Fruit fly (Drosophila melanogaster) whole organism, pupa: Measurements from ENCODE around the gene Sec20.

Experiments used
- CG10348 ChIP-seq: fragments of 200-800 bp; sonication (Bioruptor generic); IDR thresholded peaks from 2 replicates; pipeline ENCODE4 v1.3.6; 2022; ENCODE audit warnings: missing biosample characterization, missing genetic modification characterization
- CG13204 ChIP-seq: fragments of 200-800 bp; sonication (Bioruptor generic); optimal IDR thresholded peaks from 2 replicates; lab custom pipeline; 2018; ENCODE audit warnings: missing biosample characterization, mild to moderate bottlenecking, missing genetic modification characterization, moderate library complexity
- CG14655 ChIP-seq: fragments of 200-800 bp; sonication (Bioruptor generic); optimal IDR thresholded peaks from 3 replicates; lab custom pipeline; 2017; ENCODE audit warnings: mild to moderate bottlenecking, missing biosample characterization, missing genetic modification reagents, missing genetic modification characterization
- CG15710 ChIP-seq: fragments of 200-800 bp; sonication (Bioruptor generic); optimal IDR thresholded peaks from 2 replicates; lab custom pipeline; 2018; ENCODE audit warnings: missing biosample characterization, mild to moderate bottlenecking, missing genetic modification characterization, moderate library complexity
- CG17806 ChIP-seq: fragments of 200-800 bp; sonication (Bioruptor generic); optimal IDR thresholded peaks from 2 replicates; lab custom pipeline; 2018; ENCODE audit warnings: missing biosample characterization, mild to moderate bottlenecking, missing genetic modification characterization, moderate library complexity
- CG32121 ChIP-seq: fragments of 200-800 bp; sonication (Bioruptor generic); IDR thresholded peaks from 2 replicates; pipeline ENCODE4 v1.3.6; 2022; ENCODE audit warnings: missing biosample characterization, missing genetic modification characterization
- Snoo ChIP-seq: fragments of 200-800 bp; sonication (Bioruptor generic); optimal IDR thresholded peaks from 3 replicates; lab custom pipeline; 2017; ENCODE audit warnings: missing biosample characterization, mild to moderate bottlenecking, missing genetic modification characterization, inconsistent platforms
- gl ChIP-seq: fragments of 200-800 bp; sonication (Bioruptor generic); optimal IDR thresholded peaks from 2 replicates; lab custom pipeline; 2018; ENCODE audit warnings: missing biosample characterization, mild to moderate bottlenecking, missing genetic modification characterization

- TF ChIP-seq CG13204 (GFP tag; lab: Kevin White, UChicago) (no peak), CG17806 (no peak), Snoo (no peak), gl (no peak), CG15710 (tag; lab: Kevin White, UChicago) (no peak), CG32121 (GFP tag; lab: Robert Waterston, UW) (no peak), CG10348 (no peak), CG14655 (GFP tag; lab: Kevin White, UChicago) (no peak)
These were observed 7.0 kb upstream of the Sec20 start, which contains the start of gene CG1208 for dm6 chr3R:5831339-5831738.
